Fruit fly (Drosophila melanogaster): Measurements from ENCODE around the gene Dh44.

- TF ChIP-seq Hr96 (GFP tag; optimal IDR thresholded peaks at IDR 0.05) (no peak), ovo (GFP tag; optimal IDR thresholded peaks at IDR 0.05) (peak; percentile 15), tj (GFP tag; optimal IDR thresholded peaks at IDR 0.05) (peak; percentile 33), CG12768 (GFP tag; optimal IDR thresholded peaks at IDR 0.05) (peak; percentile 10), cnc (optimal IDR thresholded peaks at IDR 0.05) (no peak), CG7045 (GFP tag; optimal IDR thresholded peaks at IDR 0.05) (no peak), toe (GFP tag; optimal IDR thresholded peaks at IDR 0.05) (no peak)
These were observed 36.0 kb upstream of the Dh44 start for dm6 chr3R:9601949-9602348.
